Worm (Caenorhabditis elegans) whole organism, young adult: ENCODE results near the gene tmem-218.

Experiments used
- C06A6.2 ChIP-seq: fragments of 200-800 bp; sonication (Bioruptor generic); conservative IDR thresholded peaks from 2 replicates; pipeline ENCODE4 v1.3.6; 2022; ENCODE audit warnings: missing genetic modification characterization, missing compliant biosample characterization
- C17E4.6 ChIP-seq: fragments of 200-800 bp; sonication (Bioruptor generic); IDR thresholded peaks from 2 replicates; pipeline ENCODE4 v1.3.6; 2022; ENCODE audit warnings: missing genetic modification reagents, missing genetic modification characterization, missing compliant biosample characterization
- D2030.7 ChIP-seq: fragments of 200-800 bp; sonication (Bioruptor generic); IDR thresholded peaks from 2 replicates; pipeline ENCODE4 v1.3.6; 2022; ENCODE audit warnings: missing genetic modification reagents, missing genetic modification characterization, missing compliant biosample characterization
- F52B5.7 ChIP-seq: sonication (generic microtip); optimal IDR thresholded peaks from 2 replicates; lab custom pipeline; 2016; ENCODE audit warnings: mild to moderate bottlenecking, missing genetic modification characterization, missing compliant biosample characterization
- K12H6.12 ChIP-seq: fragments of 200-800 bp; sonication (Bioruptor generic); optimal IDR thresholded peaks from 2 replicates; lab custom pipeline; 2018; ENCODE audit warnings: mild to moderate bottlenecking, missing genetic modification characterization, missing compliant biosample characterization
- Y56A3A.18 ChIP-seq: fragments of 200-800 bp; sonication (Bioruptor generic); IDR thresholded peaks from 2 replicates; pipeline ENCODE4 v1.3.6; 2022; ENCODE audit warnings: missing genetic modification reagents, missing genetic modification characterization, missing compliant biosample characterization
- Y67H2A.10 ChIP-seq: fragments of 200-800 bp; sonication (Bioruptor generic); conservative IDR thresholded peaks from 2 replicates; pipeline ENCODE4 v1.3.6; 2022; ENCODE audit warnings: missing genetic modification reagents, missing genetic modification characterization, missing compliant biosample characterization
- aptf-2 ChIP-seq: fragments of 200-800 bp; sonication (Bioruptor generic); conservative IDR thresholded peaks from 2 replicates; pipeline ENCODE4 v1.3.6; 2022; ENCODE audit warnings: missing genetic modification reagents, missing genetic modification characterization, missing compliant biosample characterization
- attf-5 ChIP-seq: fragments of 200-800 bp; sonication (Bioruptor generic); optimal IDR thresholded peaks from 2 replicates; lab custom pipeline; 2018; ENCODE audit warnings: mild to moderate bottlenecking, missing genetic modification characterization, missing compliant biosample characterization
- bed-1 ChIP-seq: fragments of 200-800 bp; sonication (Bioruptor generic); IDR thresholded peaks from 2 replicates; pipeline ENCODE4 v1.3.6; 2022; ENCODE audit warnings: missing genetic modification reagents, missing genetic modification characterization, missing compliant biosample characterization
- ceh-40 ChIP-seq: fragments of 200-800 bp; sonication (Bioruptor generic); IDR thresholded peaks from 2 replicates; pipeline ENCODE4 v1.3.6; 2022; ENCODE audit warnings: missing genetic modification characterization, missing compliant biosample characterization
- ceh-58 ChIP-seq: fragments of 200-800 bp; sonication (Bioruptor generic); IDR thresholded peaks from 2 replicates; pipeline ENCODE4 v1.3.6; 2022; ENCODE audit warnings: missing genetic modification characterization, missing compliant biosample characterization
- chd-7 ChIP-seq: sonication (generic microtip); optimal IDR thresholded peaks from 2 replicates; lab custom pipeline; 2016; ENCODE audit warnings: mild to moderate bottlenecking, missing genetic modification characterization, moderate library complexity, missing compliant biosample characterization
- dox-1 ChIP-seq: fragments of 200-800 bp; sonication (Bioruptor generic); IDR thresholded peaks from 2 replicates; pipeline ENCODE4 v1.3.6; 2022; ENCODE audit warnings: missing genetic modification reagents, missing genetic modification characterization, missing compliant biosample characterization
- egl-44 ChIP-seq: fragments of 200-800 bp; sonication (Bioruptor generic); IDR thresholded peaks from 2 replicates; pipeline ENCODE4 v1.3.6; 2022; ENCODE audit warnings: missing genetic modification reagents, missing genetic modification characterization, missing compliant biosample characterization
- egrh-3 ChIP-seq: fragments of 200-800 bp; sonication (Bioruptor generic); IDR thresholded peaks from 2 replicates; pipeline ENCODE4 v1.3.6; 2022; ENCODE audit warnings: missing genetic modification reagents, missing genetic modification characterization, missing compliant biosample characterization
- fkh-3 ChIP-seq: sonication (generic microtip); optimal IDR thresholded peaks from 2 replicates; lab custom pipeline; 2016; ENCODE audit warnings: mild to moderate bottlenecking, missing genetic modification characterization, missing compliant biosample characterization
- gei-17 ChIP-seq: fragments of 200-800 bp; sonication (Bioruptor generic); optimal IDR thresholded peaks from 2 replicates; lab custom pipeline; 2018; ENCODE audit warnings: mild to moderate bottlenecking, missing genetic modification characterization, missing compliant biosample characterization
- him-1 ChIP-seq: sonication (generic microtip); optimal IDR thresholded peaks from 2 replicates; lab custom pipeline; 2016; ENCODE audit warnings: missing genotype, missing genetic modification reagents, missing genetic modification characterization, missing compliant biosample characterization
- hmg-20 ChIP-seq: fragments of 200-800 bp; sonication (Bioruptor generic); IDR thresholded peaks from 2 replicates; pipeline ENCODE4 v1.3.6; 2022; ENCODE audit warnings: missing genetic modification reagents, missing genetic modification characterization, missing compliant biosample characterization
- hsf-1 ChIP-seq: fragments of 200-800 bp; sonication (Bioruptor generic); IDR thresholded peaks from 2 replicates; pipeline ENCODE4 v1.3.6; 2022; ENCODE audit warnings: missing genetic modification reagents, missing genetic modification characterization, missing compliant biosample characterization
- lag-1 ChIP-seq: fragments of 200-800 bp; sonication (Bioruptor generic); IDR thresholded peaks from 2 replicates; pipeline ENCODE4 v1.3.6; 2022; ENCODE audit warnings: missing genetic modification reagents, missing genetic modification characterization, missing compliant biosample characterization
- lin-26 ChIP-seq: fragments of 200-800 bp; sonication (Bioruptor generic); IDR thresholded peaks from 2 replicates; pipeline ENCODE4 v1.3.6; 2022; ENCODE audit warnings: missing genetic modification reagents, missing genetic modification characterization, missing compliant biosample characterization
- lin-35 ChIP-seq, 3 experiments: fragments of 150-350 bp in 2 of 3; sonication (generic microtip) in 1 of 3; optimal IDR thresholded peaks; 2 replicates each; lab custom pipeline; 2014 to 2018; ENCODE audit warnings: missing biosample characterization in 3 of 3, missing genetic modification characterization in 3 of 3, missing genetic modification reagents in 3 of 3
- lin-40 ChIP-seq: sonication (generic microtip); optimal IDR thresholded peaks from 2 replicates; lab custom pipeline; 2016; ENCODE audit warnings: missing genetic modification characterization, mild to moderate bottlenecking, missing compliant biosample characterization, missing genotype, missing genetic modification reagents
- lin-54 ChIP-seq: fragments of 200-800 bp; sonication (Bioruptor generic); optimal IDR thresholded peaks from 2 replicates; lab custom pipeline; 2018; ENCODE audit warnings: mild to moderate bottlenecking, missing genetic modification characterization, missing compliant biosample characterization
- lir-1 ChIP-seq: fragments of 200-800 bp; sonication (Bioruptor generic); conservative IDR thresholded peaks from 2 replicates; pipeline ENCODE4 v1.3.6; 2022; ENCODE audit warnings: missing genetic modification reagents, missing genetic modification characterization, missing compliant biosample characterization
- madf-10 ChIP-seq: sonication (generic microtip); optimal IDR thresholded peaks from 2 replicates; lab custom pipeline; 2016; ENCODE audit warnings: mild to moderate bottlenecking, missing genetic modification characterization, missing compliant biosample characterization
- mcd-1 ChIP-seq: fragments of 200-800 bp; sonication (Bioruptor generic); IDR thresholded peaks from 2 replicates; pipeline ENCODE4 v1.3.6; 2022; ENCODE audit warnings: missing genetic modification reagents, missing genetic modification characterization, missing compliant biosample characterization
- mxl-1 ChIP-seq: sonication (generic microtip); optimal IDR thresholded peaks from 2 replicates; lab custom pipeline; 2016; ENCODE audit warnings: missing genetic modification characterization, missing compliant biosample characterization
- nfyb-1 ChIP-seq: fragments of 200-800 bp; sonication (Bioruptor generic); IDR thresholded peaks from 2 replicates; pipeline ENCODE4 v1.3.6; 2022; ENCODE audit warnings: missing genetic modification reagents, missing genetic modification characterization, missing compliant biosample characterization
- nhr-120 ChIP-seq: fragments of 200-800 bp; sonication (Bioruptor generic); IDR thresholded peaks from 2 replicates; pipeline ENCODE4 v1.3.6; 2022; ENCODE audit warnings: missing genetic modification characterization, missing compliant biosample characterization
- nhr-179 ChIP-seq: sonication (generic microtip); optimal IDR thresholded peaks from 2 replicates; lab custom pipeline; 2016; ENCODE audit warnings: mild to moderate bottlenecking, missing genetic modification characterization, missing compliant biosample characterization
- nhr-80 ChIP-seq: sonication (generic microtip); optimal IDR thresholded peaks from 2 replicates; lab custom pipeline; 2016; ENCODE audit warnings: missing genetic modification characterization, missing compliant biosample characterization
- rcor-1 ChIP-seq: fragments of 200-800 bp; sonication (Bioruptor generic); IDR thresholded peaks from 2 replicates; pipeline ENCODE4 v1.3.6; 2022; ENCODE audit warnings: missing genetic modification reagents, missing genetic modification characterization, missing compliant biosample characterization
- sea-2 ChIP-seq: fragments of 200-800 bp; sonication (Bioruptor generic); IDR thresholded peaks from 2 replicates; pipeline ENCODE4 v1.3.6; 2022; ENCODE audit warnings: missing genetic modification characterization, missing compliant biosample characterization
- snpc-1.3 ChIP-seq: sonication (generic microtip); optimal IDR thresholded peaks from 2 replicates; lab custom pipeline; 2017; ENCODE audit warnings: missing genetic modification characterization, mild to moderate bottlenecking, missing compliant biosample characterization, antibody characterized with exemption, moderate library complexity, missing genotype, missing genetic modification reagents; ENCODE audit not compliant: insufficient read depth
- sptf-2 ChIP-seq: fragments of 200-800 bp; sonication (Bioruptor generic); optimal IDR thresholded peaks from 2 replicates; lab custom pipeline; 2018; ENCODE audit warnings: mild to moderate bottlenecking, missing genetic modification characterization, missing compliant biosample characterization
- tbp1 ChIP-seq: fragments of 200-800 bp; sonication (Bioruptor generic); optimal IDR thresholded peaks from 2 replicates; lab custom pipeline; 2018; ENCODE audit warnings: mild to moderate bottlenecking, missing genetic modification characterization, missing compliant biosample characterization
- tbx-9 ChIP-seq: sonication (generic microtip); optimal IDR thresholded peaks from 2 replicates; lab custom pipeline; 2016; ENCODE audit warnings: borderline replicate concordance, missing genetic modification characterization, inconsistent platforms, missing compliant biosample characterization
- xnd-1 ChIP-seq: sonication (generic microtip); optimal IDR thresholded peaks from 2 replicates; lab custom pipeline; 2016; ENCODE audit warnings: missing genotype, missing genetic modification reagents, missing genetic modification characterization, missing compliant biosample characterization
- zfh-2 ChIP-seq: fragments of 200-800 bp; sonication (Bioruptor generic); conservative IDR thresholded peaks from 2 replicates; pipeline ENCODE4 v1.3.6; 2022; ENCODE audit warnings: missing genetic modification reagents, missing genetic modification characterization, missing compliant biosample characterization
- zim-3 ChIP-seq: sonication (generic microtip); optimal IDR thresholded peaks from 2 replicates; lab custom pipeline; 2017; ENCODE audit warnings: mild to moderate bottlenecking, missing genetic modification characterization, moderate library complexity, missing compliant biosample characterization

Gene tmem-218

ce11 chrX:17630888-17631287, 18.6 kb upstream of the tmem-218 start (continued):
- TF ChIP-seq snpc-1.3 (tag; lab: Kevin White, UChicago), result no peak
- no peak for TF ChIP-seq zim-3 (tag; lab: Kevin White, UChicago)
- no peak for TF ChIP-seq Y56A3A.18 (GFP tag; lab: Robert Waterston, UW)
- TF ChIP-seq chd-7, result peak; percentile 72
- no peak for TF ChIP-seq fkh-3 (tag; lab: Kevin White, UChicago)
- TF ChIP-seq madf-10 (tag; lab: Kevin White, UChicago), result peak; percentile 23
- TF ChIP-seq lin-26 (GFP tag; lab: Robert Waterston, UW), result 0 out of 2 replicates have a peak, but pooled peaks have one; percentile 32
- TF ChIP-seq dox-1 (GFP tag; lab: Robert Waterston, UW), result peak; percentile 49; the same call in 1 of the 2 replicates
- 0 out of 2 replicates have a peak, but pooled peaks have one; percentile 44 for TF ChIP-seq C06A6.2
- TF ChIP-seq lin-40, result peak; percentile 72
- TF ChIP-seq hsf-1 (GFP tag; lab: Robert Waterston, UW), result no peak
- no peak for TF ChIP-seq lag-1 (GFP tag; lab: Robert Waterston, UW)
- no peak for TF ChIP-seq Y67H2A.10 (GFP tag; lab: Robert Waterston, UW)
- no peak for TF ChIP-seq tbx-9 (tag; lab: Kevin White, UChicago)
- TF ChIP-seq sea-2, result no peak
- TF ChIP-seq nhr-120, result no peak
- no peak for TF ChIP-seq lin-35 (GFP tag; optimal IDR thresholded peaks at IDR 0.05; lab: Kevin White, UChicago)
- no peak for TF ChIP-seq bed-1
- TF ChIP-seq hmg-20 (GFP tag; lab: Robert Waterston, UW), result no peak
- TF ChIP-seq gei-17 (GFP tag; lab: Kevin White, UChicago), result no peak
- TF ChIP-seq ceh-58 (GFP tag; lab: Robert Waterston, UW), result no peak
- TF ChIP-seq ceh-40 (GFP tag; lab: Robert Waterston, UW), result no peak
- TF ChIP-seq K12H6.12 (tag; lab: Kevin White, UChicago), result peak; percentile 36
- TF ChIP-seq egl-44 (GFP tag; lab: Robert Waterston, UW), result peak; percentile 70; the same call in 1 of the 2 replicates
- TF ChIP-seq zfh-2 (GFP tag; lab: Robert Waterston, UW), result peak; percentile 77
- TF ChIP-seq nhr-179 (tag; lab: Kevin White, UChicago), result no peak
- TF ChIP-seq egrh-3, result 0 out of 2 replicates have a peak, but pooled peaks have one; percentile 14
- no peak for TF ChIP-seq aptf-2 (GFP tag; lab: Robert Waterston, UW)
- no peak for TF ChIP-seq him-1 (tag; lab: Kevin White, UChicago)
- TF ChIP-seq, all 124 proteins: peak for 27

ce11 chrX:17631703-17632102, 17.8 kb upstream of the tmem-218 start:
- TF ChIP-seq attf-5 (peak; percentile 5), rcor-1 (GFP tag; lab: Robert Waterston, UW) (no peak), F52B5.7 (tag; lab: Kevin White, UChicago) (no peak), lir-1 (GFP tag; lab: Robert Waterston, UW) (no peak), C17E4.6 (GFP tag; lab: Robert Waterston, UW) (no peak), nhr-179 (tag; lab: Kevin White, UChicago) (no peak), dox-1 (GFP tag; lab: Robert Waterston, UW) (peak; percentile 50; the same call in 1 of the 2 replicates), nhr-120 (no peak), lin-54 (GFP tag; lab: Kevin White, UChicago) (no peak), D2030.7 (GFP tag; lab: Robert Waterston, UW) (no peak), nfyb-1 (GFP tag; lab: Robert Waterston, UW) (peak; percentile 15; the same call in 1 of the 2 replicates), sptf-2 (GFP tag; lab: Kevin White, UChicago) (no peak), xnd-1 (tag; lab: Kevin White, UChicago) (no peak), mcd-1 (GFP tag; lab: Robert Waterston, UW) (no peak), mxl-1 (tag; lab: Kevin White, UChicago) (no peak), nhr-80 (tag; lab: Kevin White, UChicago) (peak; percentile 14), tbp1 (GFP tag; lab: Kevin White, UChicago) (no peak)
